Worm (Caenorhabditis elegans): ENCODE measurements around the gene F28A10.8.

DNA sequence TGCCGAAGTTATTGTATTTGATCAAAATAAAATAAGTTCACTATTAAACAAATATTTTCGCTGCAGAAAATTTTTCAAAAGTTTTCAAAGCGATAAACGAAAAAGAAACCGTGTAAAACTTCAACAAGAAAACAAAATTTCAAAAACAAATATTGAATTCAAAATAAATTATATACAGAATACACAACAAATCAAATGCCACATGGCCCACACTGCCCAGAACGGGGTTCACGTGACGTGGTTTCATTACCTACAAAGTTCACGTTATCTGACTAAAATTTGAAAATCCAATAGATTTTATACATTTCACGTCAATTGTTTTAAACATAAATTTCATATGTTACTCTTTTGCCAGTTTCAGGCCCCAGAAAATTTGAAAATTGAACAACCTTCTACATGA lies 17.8 kb downstream of the F28A10.8 start, which contains the start of gene F46F5.7:
- TF ChIP-seq Y67H2A.10 (GFP tag; conservative IDR thresholded peaks at IDR 0.05) (no peak), ama-1 (optimal IDR thresholded peaks at IDR 0.05) (no peak), ama-1 (GFP tag; optimal IDR thresholded peaks at IDR 0.05) (no peak), bed-2 (GFP tag; IDR thresholded peaks at IDR 0.05) (no peak), cebp-2 (GFP tag; IDR thresholded peaks at IDR 0.05) (no peak), dpl-1 (GFP tag; optimal IDR thresholded peaks at IDR 0.05) (no peak), lag-1 (GFP tag; IDR thresholded peaks at IDR 0.05) (no peak), attf-3 (GFP tag; conservative IDR thresholded peaks at IDR 0.05) (no peak), lin-35 (GFP tag; optimal IDR thresholded peaks at IDR 0.05) (no peak), F49E8.2 (tag; optimal IDR thresholded peaks at IDR 0.05; ENCODE audit: insufficient read depth) (no peak), F55B11.4 (tag; optimal IDR thresholded peaks at IDR 0.05; ENCODE audit: borderline replicate concordance, insufficient read depth) (no peak), let-607 (tag; optimal IDR thresholded peaks at IDR 0.05) (no peak), snpc-4 (GFP tag; optimal IDR thresholded peaks at IDR 0.05) (no peak), snpc-4 (tag; optimal IDR thresholded peaks at IDR 0.05) (no peak), let-526 (GFP tag; IDR thresholded peaks at IDR 0.05) (no peak)

Data from whole organism, young adult.